Fruit fly (Drosophila melanogaster) whole organism, embryonic: Measurements from ENCODE around the gene capu.

Experiments used
- Abd-B ChIP-seq: fragments of 200-800 bp; sonication (Bioruptor generic); optimal IDR thresholded peaks from 2 replicates; lab custom pipeline; 2018; ENCODE audit warnings: missing biosample characterization, mild to moderate bottlenecking, missing genetic modification characterization, moderate library complexity
- Aef1 ChIP-seq: fragments of 200-800 bp; sonication (Bioruptor generic); IDR thresholded peaks from 3 replicates; pipeline ENCODE4 v1.3.6; 2022; ENCODE audit warnings: missing biosample characterization, missing genetic modification characterization
- BtbVII ChIP-seq: fragments of 200-800 bp; sonication (Bioruptor generic); optimal IDR thresholded peaks from 3 replicates; lab custom pipeline; 2017; ENCODE audit warnings: missing biosample characterization, mild to moderate bottlenecking, missing genetic modification characterization
- CG10267 ChIP-seq: fragments of 200-800 bp; sonication (Bioruptor generic); optimal IDR thresholded peaks from 2 replicates; lab custom pipeline; 2018; ENCODE audit warnings: missing biosample characterization, mild to moderate bottlenecking, missing genetic modification characterization, moderate library complexity
- CG12071 ChIP-seq: fragments of 200-800 bp; sonication (Bioruptor generic); optimal IDR thresholded peaks from 3 replicates; lab custom pipeline; 2018; ENCODE audit warnings: missing biosample characterization, mild to moderate bottlenecking, missing genetic modification characterization
- CG13287 ChIP-seq: fragments of 200-800 bp; sonication (Bioruptor generic); IDR thresholded peaks from 2 replicates; pipeline ENCODE4 v1.3.6; 2022; ENCODE audit warnings: missing biosample characterization, missing genetic modification characterization; ENCODE audit not compliant: partially characterized antibody
- CG13624 ChIP-seq: fragments of 200-800 bp; sonication (Bioruptor generic); optimal IDR thresholded peaks from 2 replicates; lab custom pipeline; 2016; ENCODE audit warnings: missing biosample characterization, missing genetic modification characterization
- CG13775 ChIP-seq: fragments of 200-800 bp; sonication (Bioruptor generic); optimal IDR thresholded peaks from 3 replicates; lab custom pipeline; 2017; ENCODE audit warnings: missing biosample characterization, mild to moderate bottlenecking, missing genetic modification characterization
- CG14014 ChIP-seq: fragments of 200-800 bp; sonication (Bioruptor generic); IDR thresholded peaks from 2 replicates; pipeline ENCODE4 v1.3.6; 2022; ENCODE audit warnings: missing biosample characterization, missing genetic modification characterization
- CG14860 ChIP-seq: fragments of 200-800 bp; sonication (Bioruptor generic); IDR thresholded peaks from 3 replicates; pipeline ENCODE4 v1.3.6; 2022; ENCODE audit warnings: missing biosample characterization, missing genetic modification characterization; ENCODE audit not compliant: partially characterized antibody
- CG15601 ChIP-seq: fragments of 200-800 bp; sonication (Bioruptor generic); optimal IDR thresholded peaks from 3 replicates; lab custom pipeline; 2019; ENCODE audit warnings: missing biosample characterization, mild to moderate bottlenecking, missing genetic modification characterization, moderate library complexity
- CG1602 ChIP-seq: fragments of 200-800 bp; sonication (Bioruptor generic); optimal IDR thresholded peaks from 3 replicates; lab custom pipeline; 2016; ENCODE audit warnings: missing biosample characterization, missing genetic modification characterization
- CG31388 ChIP-seq: fragments of 200-800 bp; sonication (Bioruptor generic); optimal IDR thresholded peaks from 2 replicates; lab custom pipeline; 2016; ENCODE audit warnings: missing biosample characterization, missing genetic modification characterization
- CG31441 ChIP-seq: fragments of 200-800 bp; sonication (Bioruptor generic); IDR thresholded peaks from 2 replicates; pipeline ENCODE4 v1.3.6; 2022; ENCODE audit warnings: missing biosample characterization, missing genetic modification characterization
- CG3281 ChIP-seq: fragments of 200-800 bp; sonication (Bioruptor generic); optimal IDR thresholded peaks from 3 replicates; lab custom pipeline; 2017; ENCODE audit warnings: missing biosample characterization, mild to moderate bottlenecking, missing genetic modification characterization
- CG4282 ChIP-seq: fragments of 200-800 bp; sonication (Bioruptor generic); optimal IDR thresholded peaks from 2 replicates; lab custom pipeline; 2016; ENCODE audit warnings: missing biosample characterization, missing genetic modification characterization
- CG7928 ChIP-seq: fragments of 200-800 bp; sonication (Bioruptor generic); optimal IDR thresholded peaks from 2 replicates; lab custom pipeline; 2017; ENCODE audit warnings: missing biosample characterization, mild to moderate bottlenecking, missing genetic modification characterization
- CG8281 ChIP-seq: fragments of 200-800 bp; sonication (Bioruptor generic); optimal IDR thresholded peaks from 2 replicates; lab custom pipeline; 2018; ENCODE audit warnings: missing biosample characterization, mild to moderate bottlenecking, missing genetic modification characterization, moderate library complexity
- Chrac-16 ChIP-seq: fragments of 200-800 bp; sonication (Bioruptor generic); optimal IDR thresholded peaks from 3 replicates; lab custom pipeline; 2016; ENCODE audit warnings: missing biosample characterization, missing genetic modification characterization
- Deaf1 ChIP-seq: fragments of 200-800 bp; optimal IDR thresholded peaks from 3 replicates; lab custom pipeline; 2019; ENCODE audit warnings: missing biosample characterization, mild to moderate bottlenecking, missing genetic modification characterization, moderate library complexity
- Dfd ChIP-seq, 2 experiments: fragments of >200 bp; optimal IDR thresholded peaks; 2 replicates each; lab custom pipeline; 2017; ENCODE audit warnings: missing biosample characterization in 2 of 2, missing genetic modification characterization in 2 of 2
- Dp ChIP-seq: fragments of 200-800 bp; sonication (Bioruptor generic); optimal IDR thresholded peaks from 2 replicates; lab custom pipeline; 2018; ENCODE audit warnings: missing biosample characterization, mild to moderate bottlenecking, missing genetic modification characterization, moderate library complexity
- Eip74EF ChIP-seq, 2 experiments: fragments of 200-800 bp in 1 of 2; fragments of >200 bp in 1 of 2; sonication (Bioruptor generic) in 1 of 2; optimal IDR thresholded peaks; 2 replicates each; lab custom pipeline; 2017 to 2019; ENCODE audit warnings: missing biosample characterization in 2 of 2, missing genetic modification characterization in 2 of 2, mild to moderate bottlenecking in 1 of 2, moderate library complexity in 1 of 2
- Fer1 ChIP-seq: fragments of 200-800 bp; sonication (Bioruptor generic); optimal IDR thresholded peaks from 2 replicates; lab custom pipeline; 2017; ENCODE audit warnings: missing biosample characterization, mild to moderate bottlenecking, missing genetic modification characterization
- Fer3 ChIP-seq: fragments of 200-800 bp; sonication (Bioruptor generic); optimal IDR thresholded peaks from 2 replicates; lab custom pipeline; 2018; ENCODE audit warnings: missing biosample characterization, mild to moderate bottlenecking, missing genetic modification characterization, moderate library complexity
- HLH4C ChIP-seq: fragments of 200-800 bp; sonication (Bioruptor generic); IDR thresholded peaks from 3 replicates; pipeline ENCODE4 v1.3.6; 2022; ENCODE audit warnings: missing biosample characterization, missing genetic modification characterization; ENCODE audit not compliant: partially characterized antibody
- Hr78 ChIP-seq, 2 experiments: fragments of 200-800 bp in 1 of 2; fragments of >200 bp in 1 of 2; sonication (Bioruptor generic) in 1 of 2; optimal IDR thresholded peaks; 2 replicates each; lab custom pipeline; 2017 to 2019; ENCODE audit warnings: missing biosample characterization in 2 of 2, missing genetic modification characterization in 2 of 2, mild to moderate bottlenecking in 1 of 2, moderate library complexity in 1 of 2
- Lim3 ChIP-seq: fragments of 200-800 bp; sonication (Bioruptor generic); IDR thresholded peaks from 2 replicates; pipeline ENCODE4 v1.3.6; 2022; ENCODE audit warnings: missing biosample characterization, missing genetic modification characterization
- NfI ChIP-seq: fragments of 200-800 bp; sonication (Bioruptor generic); optimal IDR thresholded peaks from 3 replicates; lab custom pipeline; 2018; ENCODE audit warnings: missing biosample characterization, mild to moderate bottlenecking, missing genetic modification characterization, moderate library complexity
- Side ChIP-seq: fragments of 200-800 bp; sonication (Bioruptor generic); optimal IDR thresholded peaks from 2 replicates; lab custom pipeline; 2016; ENCODE audit warnings: missing biosample characterization, missing genetic modification characterization
- al ChIP-seq: fragments of 200-800 bp; sonication (Bioruptor generic); IDR thresholded peaks from 2 replicates; pipeline ENCODE4 v1.3.6; 2022; ENCODE audit warnings: missing biosample characterization, missing genetic modification characterization
- amos ChIP-seq: fragments of 200-800 bp; sonication (Bioruptor generic); IDR thresholded peaks from 2 replicates; pipeline ENCODE4 v1.3.6; 2022; ENCODE audit warnings: missing biosample characterization, missing genetic modification characterization; ENCODE audit not compliant: partially characterized antibody
- corto ChIP-seq: fragments of 200-800 bp; sonication (Bioruptor generic); optimal IDR thresholded peaks from 2 replicates; lab custom pipeline; 2016; ENCODE audit warnings: missing biosample characterization, mild to moderate bottlenecking, missing genetic modification characterization, moderate library complexity
- her ChIP-seq: fragments of 200-800 bp; sonication (Bioruptor generic); optimal IDR thresholded peaks from 2 replicates; lab custom pipeline; 2016; ENCODE audit warnings: missing biosample characterization, missing genetic modification characterization
- klu ChIP-seq: fragments of 200-800 bp; sonication (Bioruptor generic); IDR thresholded peaks from 2 replicates; pipeline ENCODE4 v1.3.6; 2022; ENCODE audit warnings: missing biosample characterization, missing genetic modification characterization
- lola ChIP-seq, 3 experiments: fragments of >200 bp in 2 of 3; fragments of 200-800 bp in 1 of 3; sonication (Bioruptor generic) in 1 of 3; optimal IDR thresholded peaks; 2 replicates each; lab custom pipeline; 2017 to 2019; ENCODE audit warnings: missing biosample characterization in 3 of 3, missing genetic modification characterization in 3 of 3, mild to moderate bottlenecking in 1 of 3, moderate library complexity in 1 of 3
- nerfin-1 ChIP-seq: fragments of 200-800 bp; sonication (Bioruptor generic); optimal IDR thresholded peaks from 3 replicates; lab custom pipeline; 2019; ENCODE audit warnings: missing biosample characterization, mild to moderate bottlenecking, missing genetic modification characterization, moderate library complexity
- nom ChIP-seq: fragments of 200-800 bp; sonication (Bioruptor generic); optimal IDR thresholded peaks from 2 replicates; lab custom pipeline; 2017; ENCODE audit warnings: missing biosample characterization, missing genetic modification characterization, mild to moderate bottlenecking, moderate library complexity, missing genetic modification reagents
- p53 ChIP-seq: fragments of 200-800 bp; sonication (Bioruptor generic); optimal IDR thresholded peaks from 2 replicates; lab custom pipeline; 2016; ENCODE audit warnings: missing biosample characterization, missing genetic modification characterization
- pita ChIP-seq: fragments of 200-800 bp; sonication (Bioruptor generic); optimal IDR thresholded peaks from 2 replicates; lab custom pipeline; 2017; ENCODE audit warnings: missing biosample characterization, mild to moderate bottlenecking, missing genetic modification characterization
- pum ChIP-seq: fragments of 200-800 bp; sonication (Bioruptor generic); optimal IDR thresholded peaks from 2 replicates; lab custom pipeline; 2016; ENCODE audit warnings: missing biosample characterization, missing genetic modification characterization
- ranshi ChIP-seq: fragments of 200-800 bp; sonication (Bioruptor generic); IDR thresholded peaks from 2 replicates; pipeline ENCODE4 v1.3.6; 2022; ENCODE audit warnings: missing biosample characterization, missing genetic modification characterization
- repo ChIP-seq: fragments of 200-800 bp; sonication (Bioruptor generic); optimal IDR thresholded peaks from 2 replicates; lab custom pipeline; 2016; ENCODE audit warnings: missing biosample characterization, missing genetic modification characterization
- sqz ChIP-seq: fragments of 200-800 bp; sonication (Bioruptor generic); optimal IDR thresholded peaks from 3 replicates; lab custom pipeline; 2018; ENCODE audit warnings: missing biosample characterization, mild to moderate bottlenecking, missing genetic modification characterization
- stwl ChIP-seq: fragments of 200-800 bp; sonication (Bioruptor generic); optimal IDR thresholded peaks from 3 replicates; lab custom pipeline; 2018; ENCODE audit warnings: missing biosample characterization, mild to moderate bottlenecking, missing genetic modification characterization, moderate library complexity
- tio ChIP-seq: fragments of 200-800 bp; sonication (Bioruptor generic); optimal IDR thresholded peaks from 2 replicates; lab custom pipeline; 2017; ENCODE audit warnings: missing biosample characterization, missing genetic modification characterization, inconsistent platforms
- tna ChIP-seq: fragments of 200-800 bp; sonication (Bioruptor generic); IDR thresholded peaks from 2 replicates; pipeline ENCODE4 v1.3.6; 2022; ENCODE audit warnings: missing biosample characterization, missing genetic modification characterization; ENCODE audit not compliant: partially characterized antibody
- wdn ChIP-seq: fragments of 200-800 bp; sonication (Bioruptor generic); IDR thresholded peaks from 2 replicates; pipeline ENCODE4 v1.3.6; 2022; ENCODE audit warnings: missing biosample characterization, missing genetic modification characterization
- yki ChIP-seq: fragments of >200 bp; optimal IDR thresholded peaks from 3 replicates; lab custom pipeline; 2018

The capu gene

dm6 chr2L:3832249-3832675 lies 70.4 kb downstream of the capu start (continued):
- peak in 1 of 2 experiments; percentile 93 for TF ChIP-seq Eip74EF (GFP tag; optimal IDR thresholded peaks at IDR 0.05; lab: Kevin White, UChicago)
- TF ChIP-seq Hr78 (GFP tag; optimal IDR thresholded peaks at IDR 0.05; lab: Kevin White, UChicago) = peak in 1 of 2 experiments; percentile 94
- TF ChIP-seq al (GFP tag; lab: Robert Waterston, UW) = peak; percentile 76
- peak; percentile 80 for TF ChIP-seq BtbVII
- TF ChIP-seq CG13624 = peak; percentile 94
- TF ChIP-seq p53 (GFP tag; lab: Kevin White, UChicago) = peak; percentile 91
- TF ChIP-seq Fer3 (tag; lab: Kevin White, UChicago) = peak; percentile 89
- TF ChIP-seq klu (GFP tag; lab: Robert Waterston, UW) = peak; percentile 87
- peak; percentile 35; the same call in 1 of the 2 replicates for TF ChIP-seq amos (GFP tag; lab: Robert Waterston, UW)
- peak; percentile 89 for TF ChIP-seq Aef1 (GFP tag; lab: Robert Waterston, UW)
- TF ChIP-seq CG1602 (GFP tag; lab: Kevin White, UChicago) = peak; percentile 97
- TF ChIP-seq CG4282 (GFP tag; lab: Kevin White, UChicago) = peak; percentile 72
- TF ChIP-seq CG12071 (GFP tag; lab: Kevin White, UChicago) = peak; percentile 94
- TF ChIP-seq corto (GFP tag; lab: Kevin White, UChicago) = no peak
- TF ChIP-seq repo (GFP tag; lab: Kevin White, UChicago) = peak; percentile 95
- TF ChIP-seq Lim3 (GFP tag; lab: Robert Waterston, UW) = peak; percentile 77
- no peak for TF ChIP-seq nom (GFP tag; lab: Kevin White, UChicago)
- TF ChIP-seq CG31388 = peak; percentile 93
- TF ChIP-seq Dp (GFP tag; lab: Kevin White, UChicago) = peak; percentile 16
- peak; percentile 96 for TF ChIP-seq CG15601 (tag; lab: Kevin White, UChicago)
- peak; percentile 95 for TF ChIP-seq nerfin-1
- peak; percentile 84 for TF ChIP-seq CG8281
- TF ChIP-seq ranshi = peak; percentile 95
- TF ChIP-seq pum (GFP tag; lab: Kevin White, UChicago) = peak; percentile 98
- no peak for TF ChIP-seq yki (lab: Kevin White, UChicago)
- peak; percentile 95 for TF ChIP-seq CG13775 (GFP tag; lab: Kevin White, UChicago)
- no peak for TF ChIP-seq HLH4C (GFP tag; lab: Robert Waterston, UW)
- TF ChIP-seq CG14014 (GFP tag; lab: Robert Waterston, UW) = peak; percentile 91
- peak; percentile 99 for TF ChIP-seq stwl (tag; lab: Kevin White, UChicago)
- no peak for TF ChIP-seq Fer1 (GFP tag; lab: Kevin White, UChicago)
- TF ChIP-seq CG14860 (GFP tag; lab: Robert Waterston, UW) = no peak
- TF ChIP-seq CG3281 = peak; percentile 80
- TF ChIP-seq CG7928 (GFP tag; lab: Kevin White, UChicago) = peak; percentile 46
- TF ChIP-seq Dfd (GFP tag; optimal IDR thresholded peaks at IDR 0.05; lab: Kevin White, UChicago) = no peak
- TF ChIP-seq Side (GFP tag; lab: Kevin White, UChicago) = peak; percentile 95
- peak; percentile 81 for TF ChIP-seq wdn
- TF ChIP-seq CG13287 (GFP tag; lab: Robert Waterston, UW) = no peak
- TF ChIP-seq tio (GFP tag; lab: Kevin White, UChicago) = peak; percentile 95
- no peak for TF ChIP-seq tna (GFP tag; lab: Robert Waterston, UW)
- TF ChIP-seq sqz (GFP tag; lab: Kevin White, UChicago) = peak; percentile 94
- peak; percentile 90 for TF ChIP-seq her (GFP tag; lab: Kevin White, UChicago)
- peak; percentile 98 for TF ChIP-seq CG31441
- TF ChIP-seq CG10267 = peak; percentile 94
- TF ChIP-seq Chrac-16 (GFP tag; lab: Kevin White, UChicago) = peak; percentile 98
- peak in 1 of 3 experiments; percentile 98 for TF ChIP-seq lola (GFP tag; optimal IDR thresholded peaks at IDR 0.05; lab: Kevin White, UChicago)
- peak; percentile 96 for TF ChIP-seq Abd-B (GFP tag; lab: Kevin White, UChicago)
- TF ChIP-seq Deaf1 (tag; lab: Kevin White, UChicago) = peak; percentile 75
- peak; percentile 91 for TF ChIP-seq NfI (GFP tag; lab: Kevin White, UChicago)
- no peak for TF ChIP-seq pita
